Fruit fly (Drosophila melanogaster): ENCODE measurements around the gene Gtpx.

The Gtpx gene

DNA sequence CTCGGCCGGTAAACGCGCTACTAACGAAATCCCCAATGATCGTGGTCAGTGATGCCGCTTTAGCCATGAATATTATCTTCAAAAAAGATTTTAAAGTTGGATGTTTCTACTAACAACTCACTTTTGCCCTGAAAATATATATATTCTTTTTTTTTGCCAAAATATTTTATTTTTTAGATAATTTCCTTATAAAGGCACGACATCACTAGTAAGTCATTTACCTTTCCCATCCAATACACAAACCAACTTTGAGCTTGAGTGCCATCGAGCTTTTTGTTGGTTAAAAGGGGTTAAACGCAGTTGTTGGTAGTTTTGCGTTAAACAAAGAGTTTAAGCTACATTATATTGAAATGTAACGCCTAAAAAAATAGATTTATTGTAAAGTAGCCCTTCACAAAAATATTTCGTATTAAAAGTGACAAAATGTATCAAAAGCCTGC is 23.0 kb upstream of the Gtpx start, which contains the start of gene CG14968 (continued):
- TF ChIP-seq insv (GFP tag; optimal IDR thresholded peaks at IDR 0.05) (peak in 1 of 2 experiments; percentile 33), CG18476 (GFP tag; optimal IDR thresholded peaks at IDR 0.05) (peak; percentile 90), stc (GFP tag; IDR thresholded peaks at IDR 0.05) (peak; percentile 96), PHDP (tag; optimal IDR thresholded peaks at IDR 0.05) (peak; percentile 97), pb (GFP tag; optimal IDR thresholded peaks at IDR 0.05) (peak; percentile 37), CG2120 (GFP tag; optimal IDR thresholded peaks at IDR 0.05) (peak; percentile 96), ewg (GFP tag; optimal IDR thresholded peaks at IDR 0.05) (peak; percentile 80), CG11456 (GFP tag; IDR thresholded peaks at IDR 0.05) (peak; percentile 97), ci (GFP tag; IDR thresholded peaks at IDR 0.05) (peak; percentile 99), Asciz (GFP tag; optimal IDR thresholded peaks at IDR 0.05) (peak; percentile 88), CG11695 (GFP tag; IDR thresholded peaks at IDR 0.05) (peak; percentile 96), Taf1 (GFP tag; IDR thresholded peaks at IDR 0.05) (peak; percentile 91), ftz-f1 (GFP tag; optimal IDR thresholded peaks at IDR 0.05) (peak; percentile 48), CG17186 (GFP tag; optimal IDR thresholded peaks at IDR 0.05) (no peak), bigmax (GFP tag; optimal IDR thresholded peaks at IDR 0.05) (peak; percentile 74), CG7271 (tag; optimal IDR thresholded peaks at IDR 0.05) (peak; percentile 75), grau (tag; optimal IDR thresholded peaks at IDR 0.05) (peak; percentile 94), eyg (GFP tag; optimal IDR thresholded peaks at IDR 0.05) (peak; percentile 62), Fer1 (GFP tag; optimal IDR thresholded peaks at IDR 0.05) (peak; percentile 95), slp2 (GFP tag; optimal IDR thresholded peaks at IDR 0.05) (peak; percentile 70), Dip2 (GFP tag; IDR thresholded peaks at IDR 0.05) (no peak), ro (GFP tag; IDR thresholded peaks at IDR 0.05) (peak; percentile 86), CG12219 (GFP tag; optimal IDR thresholded peaks at IDR 0.05) (peak; percentile 77), unpg (GFP tag; optimal IDR thresholded peaks at IDR 0.05) (peak; percentile 95), Drgx (GFP tag; IDR thresholded peaks at IDR 0.05) (peak; percentile 95), Bgb (GFP tag; IDR thresholded peaks at IDR 0.05; ENCODE audit: partially characterized antibody) (no peak), CG12659 (GFP tag; optimal IDR thresholded peaks at IDR 0.05) (peak; percentile 95), H2.0 (GFP tag; IDR thresholded peaks at IDR 0.05) (peak; percentile 96), Bdp1 (GFP tag; optimal IDR thresholded peaks at IDR 0.05) (peak; percentile 70), maf-S (GFP tag; optimal IDR thresholded peaks at IDR 0.05) (peak; percentile 51), gem (tag; optimal IDR thresholded peaks at IDR 0.05) (peak; percentile 95), D19A (tag; optimal IDR thresholded peaks at IDR 0.05) (peak; percentile 84), exex (tag; optimal IDR thresholded peaks at IDR 0.05) (peak; percentile 73), CG3281 (GFP tag; optimal IDR thresholded peaks at IDR 0.05) (peak; percentile 94), yki (optimal IDR thresholded peaks at IDR 0.05) (no peak), fd64A (GFP tag; optimal IDR thresholded peaks at IDR 0.05) (peak; percentile 68), tup (GFP tag; optimal IDR thresholded peaks at IDR 0.05) (peak; percentile 87), CG9727 (GFP tag; optimal IDR thresholded peaks at IDR 0.05) (peak; percentile 85), Scr (GFP tag; IDR thresholded peaks at IDR 0.05; ENCODE audit: partially characterized antibody) (no peak), Ptx1 (GFP tag; IDR thresholded peaks at IDR 0.05) (peak; percentile 97), Dbx (GFP tag; IDR thresholded peaks at IDR 0.05) (peak; percentile 97), crol (GFP tag; IDR thresholded peaks at IDR 0.05) (peak; percentile 70), CG6765 (GFP tag; optimal IDR thresholded peaks at IDR 0.05) (peak; percentile 93), usp (GFP tag; optimal IDR thresholded peaks at IDR 0.05) (no peak), sqz (GFP tag; optimal IDR thresholded peaks at IDR 0.05) (peak; percentile 70), Xbp1 (GFP tag; optimal IDR thresholded peaks at IDR 0.05) (peak; percentile 93), CG14667 (GFP tag; IDR thresholded peaks at IDR 0.05) (peak; percentile 90), CG11085 (GFP tag; IDR thresholded peaks at IDR 0.05) (peak; percentile 90), CG6689 (GFP tag; IDR thresholded peaks at IDR 0.05) (peak; percentile 93), dan (GFP tag; IDR thresholded peaks at IDR 0.05) (peak; percentile 41; the same call in 1 of the 2 replicates), mam (GFP tag; optimal IDR thresholded peaks at IDR 0.05) (peak; percentile 89), CG13123 (GFP tag; optimal IDR thresholded peaks at IDR 0.05) (peak; percentile 85)
